Worm (Caenorhabditis elegans) whole organism, midembryonic: ENCODE data around the gene srh-28.

ENCODE experiments used
- T22C8.4 ChIP-seq: fragments of 200-800 bp; sonication (Bioruptor generic); IDR thresholded peaks from 2 replicates; pipeline ENCODE4 v1.3.6; 2022; ENCODE audit warnings: missing genetic modification characterization, missing compliant biosample characterization
- cog-1 ChIP-seq: sonication (generic microtip); optimal IDR thresholded peaks from 2 replicates; lab custom pipeline; 2016; ENCODE audit warnings: missing genetic modification characterization, missing compliant biosample characterization
- flt-1 ChIP-seq: fragments of 200-800 bp; sonication (Bioruptor generic); IDR thresholded peaks from 2 replicates; pipeline ENCODE4 v1.3.6; 2022; ENCODE audit warnings: missing genetic modification characterization, missing compliant biosample characterization
- klf-2 ChIP-seq: fragments of 200-800 bp; sonication (Bioruptor generic); conservative IDR thresholded peaks from 2 replicates; pipeline ENCODE4 v1.3.6; 2022; ENCODE audit warnings: missing genetic modification reagents, missing genetic modification characterization, missing compliant biosample characterization
- med-1 ChIP-seq: sonication (generic microtip); optimal IDR thresholded peaks from 2 replicates; lab custom pipeline; 2017; ENCODE audit warnings: missing genetic modification characterization, mild to moderate bottlenecking, missing compliant biosample characterization, antibody characterized with exemption, missing genetic modification reagents; ENCODE audit not compliant: insufficient read depth
- ref-1 ChIP-seq: fragments of 200-800 bp; sonication (Bioruptor generic); conservative IDR thresholded peaks from 2 replicates; pipeline ENCODE4 v1.3.6; 2022; ENCODE audit warnings: missing genetic modification reagents, missing genetic modification characterization, missing compliant biosample characterization
- tab-1 ChIP-seq: fragments of 200-800 bp; sonication (Bioruptor generic); IDR thresholded peaks from 2 replicates; pipeline ENCODE4 v1.3.6; 2022; ENCODE audit warnings: missing genetic modification characterization, missing compliant biosample characterization
- ztf-23 ChIP-seq: fragments of 200-800 bp; sonication (Bioruptor generic); IDR thresholded peaks from 2 replicates; pipeline ENCODE4 v1.3.6; 2022; ENCODE audit warnings: missing genetic modification reagents, missing genetic modification characterization, missing compliant biosample characterization
- ztf-29 ChIP-seq: fragments of 200-800 bp; sonication (Bioruptor generic); IDR thresholded peaks from 2 replicates; pipeline ENCODE4 v1.3.6; 2022; ENCODE audit warnings: missing genetic modification reagents, missing genetic modification characterization, missing compliant biosample characterization

- no peak for TF ChIP-seq T22C8.4
- TF ChIP-seq klf-2 (GFP tag; lab: Robert Waterston, UW) = no peak
- no peak for TF ChIP-seq ref-1 (GFP tag; lab: Robert Waterston, UW)
- no peak for TF ChIP-seq flt-1 (GFP tag; lab: Robert Waterston, UW)
- no peak for TF ChIP-seq ztf-23 (GFP tag; lab: Robert Waterston, UW)
- TF ChIP-seq ztf-29 = no peak
- no peak for TF ChIP-seq cog-1 (tag; lab: Kevin White, UChicago)
- TF ChIP-seq tab-1 = no peak
- no peak for TF ChIP-seq med-1 (GFP tag; lab: Kevin White, UChicago)
Measured at ce11 chrV:6769440-6769839, 6.2 kb downstream of the srh-28 start.
